Fruit fly (Drosophila melanogaster) whole organism, embryonic: Measurements from ENCODE around the gene CheB38c.

Source experiments
- Ada2b ChIP-seq: fragments of 200-800 bp; sonication (Bioruptor generic); IDR thresholded peaks from 2 replicates; pipeline ENCODE4 v1.3.6; 2022; ENCODE audit warnings: missing biosample characterization, missing genetic modification characterization
- CG10543 ChIP-seq: fragments of 200-800 bp; sonication (Bioruptor generic); optimal IDR thresholded peaks from 3 replicates; lab custom pipeline; 2017; ENCODE audit warnings: missing biosample characterization, mild to moderate bottlenecking, missing genetic modification characterization, moderate library complexity
- CG10565 ChIP-seq: fragments of 200-800 bp; sonication (Bioruptor generic); optimal IDR thresholded peaks from 3 replicates; lab custom pipeline; 2016; ENCODE audit warnings: missing biosample characterization, mild to moderate bottlenecking, missing genetic modification characterization
- CG12104 ChIP-seq: fragments of 200-800 bp; sonication (Bioruptor generic); optimal IDR thresholded peaks from 3 replicates; lab custom pipeline; 2016; ENCODE audit warnings: missing biosample characterization, missing genetic modification characterization
- CG14965 ChIP-seq: fragments of 200-800 bp; sonication (Bioruptor generic); optimal IDR thresholded peaks from 2 replicates; lab custom pipeline; 2016; ENCODE audit warnings: missing biosample characterization, missing genetic modification characterization, borderline replicate concordance
- CG17385 ChIP-seq: fragments of 200-800 bp; sonication (Bioruptor generic); optimal IDR thresholded peaks from 3 replicates; lab custom pipeline; 2018; ENCODE audit warnings: missing biosample characterization, mild to moderate bottlenecking, missing genetic modification characterization
- CG18262 ChIP-seq: fragments of 200-800 bp; optimal IDR thresholded peaks from 3 replicates; lab custom pipeline; 2019; ENCODE audit warnings: missing biosample characterization, mild to moderate bottlenecking, missing genetic modification characterization, moderate library complexity
- CG3995 ChIP-seq: fragments of 200-800 bp; sonication (Bioruptor generic); optimal IDR thresholded peaks from 3 replicates; lab custom pipeline; 2016; ENCODE audit warnings: missing biosample characterization, missing genetic modification characterization
- CG4424 ChIP-seq: fragments of 200-800 bp; sonication (Bioruptor generic); optimal IDR thresholded peaks from 3 replicates; lab custom pipeline; 2016; ENCODE audit warnings: missing biosample characterization, missing genetic modification characterization
- CG7556 ChIP-seq: fragments of 200-800 bp; sonication (Bioruptor generic); optimal IDR thresholded peaks from 2 replicates; lab custom pipeline; 2017; ENCODE audit warnings: missing biosample characterization, mild to moderate bottlenecking, missing genetic modification characterization
- CG7963 ChIP-seq: fragments of 200-800 bp; sonication (Bioruptor generic); IDR thresholded peaks from 3 replicates; pipeline ENCODE4 v1.3.6; 2022; ENCODE audit warnings: missing biosample characterization, missing genetic modification characterization; ENCODE audit not compliant: partially characterized antibody
- CG8478 ChIP-seq: fragments of >200 bp; optimal IDR thresholded peaks from 2 replicates; lab custom pipeline; 2018
- CG8765 ChIP-seq: fragments of 200-800 bp; sonication (Bioruptor generic); IDR thresholded peaks from 2 replicates; pipeline ENCODE4 v1.3.6; 2022; ENCODE audit warnings: missing biosample characterization, missing genetic modification characterization
- CG9727 ChIP-seq: fragments of 200-800 bp; sonication (Bioruptor generic); optimal IDR thresholded peaks from 3 replicates; lab custom pipeline; 2017; ENCODE audit warnings: missing biosample characterization, mild to moderate bottlenecking, missing genetic modification characterization
- CoRest ChIP-seq: fragments of 200-800 bp; sonication (Bioruptor generic); optimal IDR thresholded peaks from 3 replicates; lab custom pipeline; 2018; ENCODE audit warnings: missing biosample characterization, mild to moderate bottlenecking, missing genetic modification characterization, moderate library complexity
- CrebB ChIP-seq: fragments of 200-800 bp; sonication (Bioruptor generic); optimal IDR thresholded peaks from 3 replicates; lab custom pipeline; 2018; ENCODE audit warnings: missing biosample characterization, mild to moderate bottlenecking, missing genetic modification characterization
- D ChIP-seq, 2 experiments: fragments of 200-800 bp in 1 of 2; fragments of >200 bp in 1 of 2; sonication (Bioruptor generic) in 1 of 2; optimal IDR thresholded peaks; 2 replicates in 1 of 2; 3 replicates in 1 of 2; lab custom pipeline; 2017; ENCODE audit warnings: mild to moderate bottlenecking in 1 of 2, missing biosample characterization in 1 of 2, missing genetic modification characterization in 1 of 2, missing genetic modification reagents in 1 of 2
- Dll ChIP-seq: fragments of 200-800 bp; sonication (Bioruptor generic); IDR thresholded peaks from 4 replicates; pipeline ENCODE4 v1.3.6; 2022; ENCODE audit warnings: missing biosample characterization, missing genetic modification characterization; ENCODE audit not compliant: partially characterized antibody
- H2.0 ChIP-seq: fragments of 200-800 bp; sonication (Bioruptor generic); IDR thresholded peaks from 2 replicates; pipeline ENCODE4 v1.3.6; 2022; ENCODE audit warnings: missing biosample characterization, missing genetic modification characterization
- HLHmδ ChIP-seq: fragments of 200-800 bp; sonication (Bioruptor generic); optimal IDR thresholded peaks from 2 replicates; lab custom pipeline; 2018; ENCODE audit warnings: missing biosample characterization, mild to moderate bottlenecking, missing genetic modification characterization, moderate library complexity
- Kr ChIP-seq: fragments of 200-800 bp; sonication (Bioruptor generic); optimal IDR thresholded peaks from 2 replicates; lab custom pipeline; 2017; ENCODE audit warnings: missing biosample characterization, mild to moderate bottlenecking, missing genetic modification characterization
- Lhr ChIP-seq: fragments of 200-800 bp; sonication (Bioruptor generic); optimal IDR thresholded peaks from 3 replicates; lab custom pipeline; 2017; ENCODE audit warnings: mild to moderate bottlenecking, missing biosample characterization, missing genetic modification reagents, missing genetic modification characterization
- NC2β ChIP-seq: fragments of 200-800 bp; sonication (Bioruptor generic); optimal IDR thresholded peaks from 2 replicates; lab custom pipeline; 2016; ENCODE audit warnings: missing biosample characterization, missing genetic modification characterization
- Spps ChIP-seq: fragments of 200-800 bp; sonication (Bioruptor generic); optimal IDR thresholded peaks from 2 replicates; lab custom pipeline; 2018; ENCODE audit warnings: missing biosample characterization, mild to moderate bottlenecking, missing genetic modification characterization
- Ssrp ChIP-seq: fragments of 200-800 bp; sonication (Bioruptor generic); optimal IDR thresholded peaks from 2 replicates; lab custom pipeline; 2018; ENCODE audit warnings: missing biosample characterization, mild to moderate bottlenecking, missing genetic modification characterization, moderate library complexity
- TFAM ChIP-seq: fragments of 200-800 bp; sonication (Bioruptor generic); optimal IDR thresholded peaks from 2 replicates; lab custom pipeline; 2017; ENCODE audit warnings: missing biosample characterization, missing genetic modification characterization, inconsistent platforms
- abd-A ChIP-seq: fragments of 200-800 bp; sonication (Bioruptor generic); optimal IDR thresholded peaks from 3 replicates; lab custom pipeline; 2019; ENCODE audit warnings: missing biosample characterization, mild to moderate bottlenecking, missing genetic modification characterization, moderate library complexity
- bab2 ChIP-seq: fragments of 200-800 bp; sonication (Bioruptor generic); optimal IDR thresholded peaks from 2 replicates; lab custom pipeline; 2016; ENCODE audit warnings: missing biosample characterization, missing genetic modification characterization
- crp ChIP-seq, 2 experiments: fragments of 200-800 bp; sonication (Bioruptor generic); optimal IDR thresholded peaks; 2 replicates in 1 of 2; 3 replicates in 1 of 2; lab custom pipeline; 2017; ENCODE audit warnings: missing biosample characterization in 2 of 2, missing genetic modification characterization in 2 of 2, mild to moderate bottlenecking in 1 of 2, moderate library complexity in 1 of 2
- dati ChIP-seq: fragments of 200-800 bp; sonication (Bioruptor generic); IDR thresholded peaks from 2 replicates; pipeline ENCODE4 v1.3.6; 2022; ENCODE audit warnings: missing biosample characterization, missing genetic modification characterization
- ewg ChIP-seq: fragments of 200-800 bp; sonication (Bioruptor generic); optimal IDR thresholded peaks from 3 replicates; lab custom pipeline; 2017; ENCODE audit warnings: mild to moderate bottlenecking, missing biosample characterization, missing genetic modification reagents, missing genetic modification characterization
- eyg ChIP-seq: fragments of 200-800 bp; sonication (Bioruptor generic); optimal IDR thresholded peaks from 3 replicates; lab custom pipeline; 2016; ENCODE audit warnings: missing biosample characterization, missing genetic modification characterization
- h ChIP-seq: fragments of >200 bp; optimal IDR thresholded peaks from 2 replicates; lab custom pipeline; 2017
- hkb ChIP-seq, 2 experiments: fragments of 200-800 bp in 1 of 2; fragments of >200 bp in 1 of 2; sonication (Bioruptor generic) in 1 of 2; IDR thresholded peaks in 1 of 2; optimal IDR thresholded peaks in 1 of 2; 2 replicates each; pipeline versions ENCODE4 v1.3.6 to Lab custom; 2017 to 2022; ENCODE audit warnings: missing biosample characterization in 1 of 2, missing genetic modification characterization in 1 of 2
- hth ChIP-seq: fragments of >200 bp; optimal IDR thresholded peaks from 2 replicates; lab custom pipeline; 2017; ENCODE audit warnings: inconsistent platforms
- ind ChIP-seq: fragments of 200-800 bp; sonication (Bioruptor generic); optimal IDR thresholded peaks from 3 replicates; lab custom pipeline; 2016; ENCODE audit warnings: missing biosample characterization, missing genetic modification characterization
- insv ChIP-seq, 2 experiments: fragments of 200-800 bp; sonication (Bioruptor generic); optimal IDR thresholded peaks; 3 replicates each; lab custom pipeline; 2016 to 2018; ENCODE audit warnings: missing biosample characterization in 2 of 2, missing genetic modification characterization in 2 of 2
- inv ChIP-seq: fragments of 200-800 bp; sonication (Bioruptor generic); IDR thresholded peaks from 2 replicates; pipeline ENCODE4 v1.3.6; 2022; ENCODE audit warnings: missing biosample characterization, missing genetic modification characterization; ENCODE audit not compliant: partially characterized antibody
- kay ChIP-seq: fragments of 200-800 bp; sonication (Bioruptor generic); optimal IDR thresholded peaks from 2 replicates; lab custom pipeline; 2016; ENCODE audit warnings: missing biosample characterization, missing genetic modification characterization
- klu ChIP-seq: fragments of 200-800 bp; sonication (Bioruptor generic); IDR thresholded peaks from 2 replicates; pipeline ENCODE4 v1.3.6; 2022; ENCODE audit warnings: missing biosample characterization, missing genetic modification characterization
- knrl ChIP-seq: fragments of 200-800 bp; sonication (Bioruptor generic); IDR thresholded peaks from 3 replicates; pipeline ENCODE4 v1.3.6; 2022; ENCODE audit warnings: missing biosample characterization, missing genetic modification characterization; ENCODE audit not compliant: partially characterized antibody
- ro ChIP-seq: fragments of 200-800 bp; sonication (Bioruptor generic); IDR thresholded peaks from 2 replicates; pipeline ENCODE4 v1.3.6; 2022; ENCODE audit warnings: missing biosample characterization, missing genetic modification characterization
- salm ChIP-seq: fragments of 200-800 bp; sonication (Bioruptor generic); optimal IDR thresholded peaks from 2 replicates; lab custom pipeline; 2018; ENCODE audit warnings: missing biosample characterization, mild to moderate bottlenecking, missing genetic modification characterization
- shn ChIP-seq: fragments of 200-800 bp; sonication (Bioruptor generic); optimal IDR thresholded peaks from 3 replicates; lab custom pipeline; 2016; ENCODE audit warnings: missing biosample characterization, missing genetic modification characterization
- slou ChIP-seq: fragments of 200-800 bp; sonication (Bioruptor generic); optimal IDR thresholded peaks from 3 replicates; lab custom pipeline; 2016; ENCODE audit warnings: missing biosample characterization, missing genetic modification characterization
- sqz ChIP-seq: fragments of 200-800 bp; sonication (Bioruptor generic); optimal IDR thresholded peaks from 3 replicates; lab custom pipeline; 2018; ENCODE audit warnings: missing biosample characterization, mild to moderate bottlenecking, missing genetic modification characterization
- zf30C ChIP-seq: fragments of 200-800 bp; sonication (Bioruptor generic); optimal IDR thresholded peaks from 3 replicates; lab custom pipeline; 2018; ENCODE audit warnings: missing biosample characterization, mild to moderate bottlenecking, missing genetic modification characterization
- zfh2 ChIP-seq: fragments of 200-800 bp; sonication (Bioruptor generic); optimal IDR thresholded peaks from 2 replicates; lab custom pipeline; 2016; ENCODE audit warnings: missing biosample characterization, missing genetic modification characterization

CheB38c gene

DNA sequence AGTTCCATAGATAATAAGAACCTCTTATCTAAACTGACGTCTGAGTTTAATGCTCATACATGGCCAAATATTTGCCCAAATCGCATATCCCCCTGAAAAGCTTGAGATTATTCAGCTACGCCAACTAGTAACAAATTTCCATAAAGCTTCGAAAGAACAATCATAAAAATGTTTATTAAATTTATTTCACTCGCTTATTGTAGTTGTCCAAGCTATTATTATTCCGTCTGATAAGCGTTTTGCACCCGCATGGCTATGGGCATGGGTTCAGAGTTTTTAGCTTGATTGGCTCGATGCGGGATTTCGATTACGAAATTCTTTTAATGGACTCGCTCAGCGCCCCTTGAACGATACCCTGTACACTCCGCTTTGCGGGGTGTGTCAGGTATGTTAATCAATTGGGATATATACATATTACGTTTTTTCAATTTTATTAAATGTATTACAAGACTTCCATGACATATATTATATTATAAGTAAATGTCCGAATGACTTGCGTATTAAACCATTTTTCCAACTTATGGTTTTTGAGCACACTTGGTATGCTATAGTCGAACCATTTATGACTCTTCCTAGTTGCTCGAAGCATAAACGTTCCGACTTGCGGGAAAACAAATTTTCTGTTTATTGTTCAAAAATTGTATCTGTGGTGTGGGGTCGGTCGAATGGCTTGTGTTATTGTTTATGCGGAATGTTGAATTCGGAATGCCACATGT, 14.9 kb downstream of the CheB38c start (continued):
- TF ChIP-seq sqz (peak; percentile 83), CG7556 (GFP tag; lab: Kevin White, UChicago) (peak; percentile 97), CG7963 (peak; percentile 70), CG10565 (GFP tag; lab: Kevin White, UChicago) (peak; percentile 52), H2.0 (GFP tag; lab: Robert Waterston, UW) (peak; percentile 93), slou (GFP tag; lab: Kevin White, UChicago) (peak; percentile 93), CG3995 (GFP tag; lab: Kevin White, UChicago) (peak; percentile 64), dati (peak; percentile 71), CG9727 (peak; percentile 96), zf30C (GFP tag; lab: Kevin White, UChicago) (no peak), h (no peak), ind (GFP tag; lab: Kevin White, UChicago) (peak; percentile 94), hkb (optimal IDR thresholded peaks at IDR 0.05; lab: Kevin White, UChicago) (no peak), hkb (GFP tag; IDR thresholded peaks at IDR 0.05; lab: Robert Waterston, UW) (peak; percentile 94), bab2 (GFP tag; lab: Kevin White, UChicago) (peak; percentile 86), hth (lab: Kevin White, UChicago) (no peak), abd-A (tag; lab: Kevin White, UChicago) (peak; percentile 92), CG4424 (GFP tag; lab: Kevin White, UChicago) (peak; percentile 95), CrebB (peak; percentile 92), CG8765 (GFP tag; lab: Robert Waterston, UW) (peak; percentile 75), CoRest (peak; percentile 97), crp (GFP tag; optimal IDR thresholded peaks at IDR 0.05; lab: Kevin White, UChicago) (peak in 1 of 2 experiments; percentile 55), Lhr (GFP tag; lab: Kevin White, UChicago) (peak; percentile 79), kay (GFP tag; lab: Kevin White, UChicago) (peak; percentile 92), CG18262 (tag; lab: Kevin White, UChicago) (peak; percentile 96), Kr (GFP tag; lab: Kevin White, UChicago) (no peak), Ssrp (peak; percentile 93), CG17385 (GFP tag; lab: Kevin White, UChicago) (peak; percentile 92), ro (GFP tag; lab: Robert Waterston, UW) (peak; percentile 89), zfh2 (GFP tag; lab: Kevin White, UChicago) (peak; percentile 88), HLHmδ (no peak), CG8478 (lab: Kevin White, UChicago) (no peak), ewg (GFP tag; lab: Kevin White, UChicago) (peak; percentile 89), D (optimal IDR thresholded peaks at IDR 0.05; lab: Kevin White, UChicago) (no peak), D (GFP tag; optimal IDR thresholded peaks at IDR 0.05; lab: Kevin White, UChicago) (peak; percentile 90), knrl (GFP tag; lab: Robert Waterston, UW) (peak; percentile 44; the same call in 2 of the 3 replicates), klu (GFP tag; lab: Robert Waterston, UW) (peak; percentile 91), eyg (GFP tag; lab: Kevin White, UChicago) (no peak), salm (tag; lab: Kevin White, UChicago) (peak; percentile 92), inv (GFP tag; lab: Robert Waterston, UW) (peak; percentile 73), Dll (GFP tag; lab: Robert Waterston, UW) (peak; percentile 64; the same call in 2 of the 4 replicates), insv (GFP tag; optimal IDR thresholded peaks at IDR 0.05; lab: Kevin White, UChicago) (peak in 1 of 2 experiments; percentile 54), Ada2b (peak; percentile 94), NC2β (GFP tag; lab: Kevin White, UChicago) (peak; percentile 78), CG12104 (peak; percentile 90), TFAM (GFP tag; lab: Kevin White, UChicago) (peak; percentile 71), Spps (tag; lab: Kevin White, UChicago) (peak; percentile 92), CG14965 (GFP tag; lab: Kevin White, UChicago) (peak; percentile 19), CG10543 (GFP tag; lab: Kevin White, UChicago) (peak; percentile 97), shn (GFP tag; lab: Kevin White, UChicago) (peak; percentile 32)
